Fruit fly (Drosophila melanogaster): ENCODE data around the gene CG32270.

The CG32270 gene

dm6 chr3L:3206263-3206662 is 2.5 kb downstream of the CG32270 start, which contains the start of gene CG33160:
Gene CG33160, minus strand, starts transcription at chr3L:3206363.
- no peak for TF ChIP-seq H2.0 (GFP tag; IDR thresholded peaks at IDR 0.05)
- no peak for TF ChIP-seq tgo (GFP tag; IDR thresholded peaks at IDR 0.05)
- TF ChIP-seq CG12391 (tag; optimal IDR thresholded peaks at IDR 0.05), result no peak
- TF ChIP-seq bowl (GFP tag; IDR thresholded peaks at IDR 0.05), result no peak
- no peak for TF ChIP-seq wek (GFP tag; optimal IDR thresholded peaks at IDR 0.05)
- no peak for TF ChIP-seq zen2 (GFP tag; IDR thresholded peaks at IDR 0.05; ENCODE audit: partially characterized antibody)
- no peak for TF ChIP-seq CG1602 (GFP tag; optimal IDR thresholded peaks at IDR 0.05)
- no peak for TF ChIP-seq Atf3 (GFP tag; optimal IDR thresholded peaks at IDR 0.05)
- TF ChIP-seq bsh (GFP tag; optimal IDR thresholded peaks at IDR 0.05), result no peak
- TF ChIP-seq CG9727 (GFP tag; optimal IDR thresholded peaks at IDR 0.05), result no peak
- TF ChIP-seq vfl (GFP tag; optimal IDR thresholded peaks at IDR 0.05), result no peak
- TF ChIP-seq tio (GFP tag; optimal IDR thresholded peaks at IDR 0.05), result no peak
- TF ChIP-seq CG12219 (GFP tag; optimal IDR thresholded peaks at IDR 0.05), result no peak
- TF ChIP-seq Neu2 (GFP tag; optimal IDR thresholded peaks at IDR 0.05; ENCODE audit: borderline replicate concordance), result no peak

- TF ChIP-seq CG17385 (GFP tag; optimal IDR thresholded peaks at IDR 0.05), result no peak
- TF ChIP-seq gt (GFP tag; IDR thresholded peaks at IDR 0.05), result no peak
- no peak for TF ChIP-seq CG4820 (GFP tag; optimal IDR thresholded peaks at IDR 0.05)
- TF ChIP-seq Dp (GFP tag; optimal IDR thresholded peaks at IDR 0.05), result no peak
- no peak for TF ChIP-seq dpn (GFP tag; optimal IDR thresholded peaks at IDR 0.05)
- no peak for TF ChIP-seq Hr78 (GFP tag; optimal IDR thresholded peaks at IDR 0.05)
- no peak for TF ChIP-seq sc (optimal IDR thresholded peaks at IDR 0.05)
- TF ChIP-seq sc (GFP tag; optimal IDR thresholded peaks at IDR 0.05), result no peak
- no peak for TF ChIP-seq Max (GFP tag; optimal IDR thresholded peaks at IDR 0.05)
- no peak for TF ChIP-seq Dll (GFP tag; IDR thresholded peaks at IDR 0.05; ENCODE audit: partially characterized antibody)
- TF ChIP-seq Hand (GFP tag; optimal IDR thresholded peaks at IDR 0.05), result no peak
- no peak for TF ChIP-seq Sry-β (GFP tag; optimal IDR thresholded peaks at IDR 0.05)
- TF ChIP-seq Oaz (GFP tag; IDR thresholded peaks at IDR 0.05), result no peak
- no peak for TF ChIP-seq Rfx (GFP tag; IDR thresholded peaks at IDR 0.05)
- no peak for TF ChIP-seq mam (GFP tag; optimal IDR thresholded peaks at IDR 0.05)
- no peak for TF ChIP-seq CG31388 (GFP tag; optimal IDR thresholded peaks at IDR 0.05)
- TF ChIP-seq gem (tag; optimal IDR thresholded peaks at IDR 0.05), result no peak
- no peak for TF ChIP-seq ttk (GFP tag; IDR thresholded peaks at IDR 0.05)
- no peak for TF ChIP-seq CG4282 (GFP tag; optimal IDR thresholded peaks at IDR 0.05)
Measured at dm6 chr3L:3205349-3205748, 3.4 kb downstream of the CG32270 start, which contains the start of gene CG32277. Gene CG32277, minus strand, starts transcription at chr3L:3205449.

dm6 chr3L:3204348-3204747 is 4.4 kb downstream of the CG32270 start, which contains the start of gene CG33159:
Gene CG33159, minus strand, starts transcription at chr3L:3204448.
- no peak for TF ChIP-seq CG8765 (GFP tag; IDR thresholded peaks at IDR 0.05)
- no peak for TF ChIP-seq Bdp1 (GFP tag; optimal IDR thresholded peaks at IDR 0.05)
- TF ChIP-seq dimm (GFP tag; IDR thresholded peaks at IDR 0.05), result no peak
- no peak for TF ChIP-seq CG6813 (GFP tag; optimal IDR thresholded peaks at IDR 0.05)
- no peak for TF ChIP-seq eyg (GFP tag; optimal IDR thresholded peaks at IDR 0.05)
- no peak for TF ChIP-seq nerfin-2 (GFP tag; IDR thresholded peaks at IDR 0.05; ENCODE audit: partially characterized antibody)
- TF ChIP-seq bsh (GFP tag; optimal IDR thresholded peaks at IDR 0.05), result no peak
- TF ChIP-seq CG15696 (tag; optimal IDR thresholded peaks at IDR 0.05), result no peak
- TF ChIP-seq slou (GFP tag; optimal IDR thresholded peaks at IDR 0.05), result no peak
- TF ChIP-seq repo (GFP tag; optimal IDR thresholded peaks at IDR 0.05), result no peak
- TF ChIP-seq CG12744 (GFP tag; optimal IDR thresholded peaks at IDR 0.05), result no peak
- no peak for TF ChIP-seq tna (GFP tag; IDR thresholded peaks at IDR 0.05; ENCODE audit: partially characterized antibody)
- no peak for TF ChIP-seq zf30C (GFP tag; optimal IDR thresholded peaks at IDR 0.05)
- TF ChIP-seq CG34422 (GFP tag; IDR thresholded peaks at IDR 0.05), result no peak
- TF ChIP-seq Hsf (GFP tag; optimal IDR thresholded peaks at IDR 0.05), result no peak
- no peak for TF ChIP-seq CG17612 (GFP tag; IDR thresholded peaks at IDR 0.05)
- no peak for TF ChIP-seq CG17912 (GFP tag; optimal IDR thresholded peaks at IDR 0.05)
